Worm (Caenorhabditis elegans) whole organism, L3 larva: ENCODE data around the gene H40L08.9.

Source experiments
- fos-1 ChIP-seq: fragments of 150-350 bp; optimal IDR thresholded peaks from 2 replicates; lab custom pipeline; 2014; ENCODE audit warnings: missing biosample characterization, missing genetic modification characterization
- ztf-11 ChIP-seq: fragments of 150-350 bp; optimal IDR thresholded peaks from 2 replicates; lab custom pipeline; 2014; ENCODE audit warnings: missing biosample characterization, missing genetic modification characterization

- TF ChIP-seq fos-1 (tag; lab: Kevin White, UChicago), result no peak
- no peak for TF ChIP-seq ztf-11
These were observed 5.2 kb upstream of the H40L08.9 start for ce11 chrX:15081486-15081885.
